Fruit fly (Drosophila melanogaster): ENCODE results near the gene CG46448.

CG46448 gene

dm6 chr2L:2373818-2374746 is 17.4 kb upstream of the CG46448 start, which contains the start of the genes CG3609 and CG15390 (continued):
- TF ChIP-seq Antp (GFP tag; optimal IDR thresholded peaks at IDR 0.05) (peak; percentile 94), CG33213 (GFP tag; optimal IDR thresholded peaks at IDR 0.05) (peak; percentile 91), ac (GFP tag; optimal IDR thresholded peaks at IDR 0.05) (no peak), CG6854 (GFP tag; optimal IDR thresholded peaks at IDR 0.05) (peak; percentile 14), ind (GFP tag; optimal IDR thresholded peaks at IDR 0.05) (peak; percentile 75), CG6175 (GFP tag; IDR thresholded peaks at IDR 0.05) (0 out of 3 replicates have a peak, but pooled peaks have one; percentile 48)

- TF ChIP-seq ci (GFP tag; IDR thresholded peaks at IDR 0.05) (peak; percentile 95), al (GFP tag; IDR thresholded peaks at IDR 0.05) (peak; percentile 44; the same call in 1 of the 2 replicates), kah (GFP tag; optimal IDR thresholded peaks at IDR 0.05) (peak; percentile 90), dm (GFP tag; optimal IDR thresholded peaks at IDR 0.05) (peak; percentile 69), gfzf (GFP tag; optimal IDR thresholded peaks at IDR 0.05) (peak; percentile 27), sna (GFP tag; IDR thresholded peaks at IDR 0.05; ENCODE audit: partially characterized antibody) (peak; percentile 82), cwo (GFP tag; optimal IDR thresholded peaks at IDR 0.05) (no peak), BEAF-32 (GFP tag; optimal IDR thresholded peaks at IDR 0.05) (peak; percentile 95), NFAT (GFP tag; IDR thresholded peaks at IDR 0.05) (peak; percentile 50; the same call in 1 of the 2 replicates), grn (GFP tag; optimal IDR thresholded peaks at IDR 0.05) (peak; percentile 31), sd (tag; optimal IDR thresholded peaks at IDR 0.05) (peak; percentile 40), Mrtf (GFP tag; IDR thresholded peaks at IDR 0.05) (no peak), CG17802 (tag; optimal IDR thresholded peaks at IDR 0.05) (peak; percentile 17), CG32532 (GFP tag; IDR thresholded peaks at IDR 0.05) (peak; percentile 63), cg (GFP tag; optimal IDR thresholded peaks at IDR 0.05) (peak; percentile 99), az2 (GFP tag; optimal IDR thresholded peaks at IDR 0.05) (peak; percentile 24), pum (GFP tag; optimal IDR thresholded peaks at IDR 0.05) (no peak), repo (GFP tag; optimal IDR thresholded peaks at IDR 0.05) (peak; percentile 1), CG17328 (GFP tag; IDR thresholded peaks at IDR 0.05) (peak; percentile 69; the same call in 1 of the 2 replicates), h (optimal IDR thresholded peaks at IDR 0.05) (no peak), CG13123 (GFP tag; optimal IDR thresholded peaks at IDR 0.05) (no peak), btn (GFP tag; optimal IDR thresholded peaks at IDR 0.05) (no peak), CG3847 (GFP tag; IDR thresholded peaks at IDR 0.05) (peak; percentile 36; the same call in 1 of the 2 replicates), CG8281 (tag; optimal IDR thresholded peaks at IDR 0.05) (no peak), CG8290 (GFP tag; optimal IDR thresholded peaks at IDR 0.05) (peak; percentile 35), CG8290 (tag; optimal IDR thresholded peaks at IDR 0.05) (peak; percentile 72 to 80), Elba2 (GFP tag; optimal IDR thresholded peaks at IDR 0.05) (no peak), CG31224 (GFP tag; IDR thresholded peaks at IDR 0.05) (no peak; the same call in 1 of the 2 replicates), CG14050 (GFP tag; IDR thresholded peaks at IDR 0.05) (peak; percentile 55; the same call in 2 of the 3 replicates), Dll (GFP tag; IDR thresholded peaks at IDR 0.05; ENCODE audit: partially characterized antibody) (peak; percentile 92), jigr1 (GFP tag; IDR thresholded peaks at IDR 0.05) (no peak), CG9437 (GFP tag; optimal IDR thresholded peaks at IDR 0.05) (peak; percentile 100), GATAe (GFP tag; conservative IDR thresholded peaks at IDR 0.05) (no peak), CG2202 (tag; optimal IDR thresholded peaks at IDR 0.05) (peak; percentile 57), CG3726 (GFP tag; IDR thresholded peaks at IDR 0.05) (no peak), bowl (GFP tag; IDR thresholded peaks at IDR 0.05) (no peak), CG4424 (GFP tag; optimal IDR thresholded peaks at IDR 0.05) (peak; percentile 44), CG17359 (tag; optimal IDR thresholded peaks at IDR 0.05) (peak; percentile 61), Dek (tag; optimal IDR thresholded peaks at IDR 0.05) (peak; percentile 54), NK7.1 (GFP tag; optimal IDR thresholded peaks at IDR 0.05) (peak; percentile 71), CG1602 (GFP tag; optimal IDR thresholded peaks at IDR 0.05) (peak; percentile 20)
These were observed 15.6 kb upstream of the CG46448 start, which contains the start of gene Atxn7 for dm6 chr2L:2375655-2376417. Atxn7 (plus strand) TSS chr2L:2375841.

Data from whole organism, embryonic.